Fruit fly (Drosophila melanogaster) whole organism, embryonic: Measurements from ENCODE around the gene Cdc7.
A peak's percentile ranks its signal among the peaks of the same experiment; 100 is the strongest.

Source experiments
- Abd-B ChIP-seq: fragments of 200-800 bp; sonication (Bioruptor generic); optimal IDR thresholded peaks from 2 replicates; lab custom pipeline; 2018; ENCODE audit warnings: missing biosample characterization, mild to moderate bottlenecking, missing genetic modification characterization, moderate library complexity
- Atf6 ChIP-seq: fragments of 200-800 bp; sonication (Bioruptor generic); IDR thresholded peaks from 2 replicates; pipeline ENCODE4 v1.3.6; 2022; ENCODE audit warnings: missing biosample characterization, missing genetic modification characterization
- CG10209 ChIP-seq: fragments of 200-800 bp; sonication (Bioruptor generic); optimal IDR thresholded peaks from 3 replicates; lab custom pipeline; 2017; ENCODE audit warnings: missing biosample characterization, mild to moderate bottlenecking, missing genetic modification characterization, missing genetic modification reagents
- CG10267 ChIP-seq: fragments of 200-800 bp; sonication (Bioruptor generic); optimal IDR thresholded peaks from 2 replicates; lab custom pipeline; 2018; ENCODE audit warnings: missing biosample characterization, mild to moderate bottlenecking, missing genetic modification characterization, moderate library complexity
- CG10366 ChIP-seq: fragments of 200-800 bp; sonication (Bioruptor generic); IDR thresholded peaks from 2 replicates; pipeline ENCODE4 v1.3.6; 2022; ENCODE audit warnings: missing biosample characterization, missing genetic modification characterization
- CG10543 ChIP-seq: fragments of 200-800 bp; sonication (Bioruptor generic); optimal IDR thresholded peaks from 3 replicates; lab custom pipeline; 2017; ENCODE audit warnings: missing biosample characterization, mild to moderate bottlenecking, missing genetic modification characterization, moderate library complexity
- CG12299 ChIP-seq: fragments of 200-800 bp; sonication (Bioruptor generic); optimal IDR thresholded peaks from 2 replicates; lab custom pipeline; 2018; ENCODE audit warnings: missing biosample characterization, mild to moderate bottlenecking, missing genetic modification characterization
- CG12391 ChIP-seq: fragments of 200-800 bp; sonication (Bioruptor generic); optimal IDR thresholded peaks from 3 replicates; lab custom pipeline; 2018; ENCODE audit warnings: missing biosample characterization, mild to moderate bottlenecking, missing genetic modification characterization, moderate library complexity
- CG13287 ChIP-seq: fragments of 200-800 bp; sonication (Bioruptor generic); IDR thresholded peaks from 2 replicates; pipeline ENCODE4 v1.3.6; 2022; ENCODE audit warnings: missing biosample characterization, missing genetic modification characterization; ENCODE audit not compliant: partially characterized antibody
- CG13296 ChIP-seq: fragments of 200-800 bp; sonication (Bioruptor generic); optimal IDR thresholded peaks from 3 replicates; lab custom pipeline; 2018; ENCODE audit warnings: missing biosample characterization, mild to moderate bottlenecking, missing genetic modification characterization
- CG14860 ChIP-seq: fragments of 200-800 bp; sonication (Bioruptor generic); IDR thresholded peaks from 3 replicates; pipeline ENCODE4 v1.3.6; 2022; ENCODE audit warnings: missing biosample characterization, missing genetic modification characterization; ENCODE audit not compliant: partially characterized antibody
- CG15073 ChIP-seq: fragments of 200-800 bp; sonication (Bioruptor generic); optimal IDR thresholded peaks from 2 replicates; lab custom pipeline; 2016; ENCODE audit warnings: missing biosample characterization, missing genetic modification characterization
- CG18619 ChIP-seq: fragments of 200-800 bp; sonication (Bioruptor generic); optimal IDR thresholded peaks from 3 replicates; lab custom pipeline; 2017; ENCODE audit warnings: missing biosample characterization, mild to moderate bottlenecking, missing genetic modification characterization
- CG2712 ChIP-seq: fragments of 200-800 bp; optimal IDR thresholded peaks from 3 replicates; lab custom pipeline; 2019; ENCODE audit warnings: missing biosample characterization, mild to moderate bottlenecking, missing genetic modification characterization, moderate library complexity
- CG3065 ChIP-seq: fragments of 200-800 bp; sonication (Bioruptor generic); optimal IDR thresholded peaks from 2 replicates; lab custom pipeline; 2016; ENCODE audit warnings: missing biosample characterization, missing genetic modification characterization
- CG33557 ChIP-seq: fragments of 200-800 bp; sonication (Bioruptor generic); optimal IDR thresholded peaks from 2 replicates; lab custom pipeline; 2019; ENCODE audit warnings: missing biosample characterization, mild to moderate bottlenecking, missing genetic modification characterization, moderate library complexity
- CG5180 ChIP-seq: fragments of 200-800 bp; sonication (Bioruptor generic); optimal IDR thresholded peaks from 3 replicates; lab custom pipeline; 2017; ENCODE audit warnings: missing biosample characterization, missing genetic modification characterization, mild to moderate bottlenecking, moderate library complexity, missing genetic modification reagents
- CG6854 ChIP-seq: fragments of 200-800 bp; sonication (Bioruptor generic); optimal IDR thresholded peaks from 3 replicates; lab custom pipeline; 2017; ENCODE audit warnings: missing biosample characterization, mild to moderate bottlenecking, missing genetic modification characterization
- CG8924 ChIP-seq: fragments of 200-800 bp; optimal IDR thresholded peaks from 3 replicates; lab custom pipeline; 2019; ENCODE audit warnings: missing biosample characterization, mild to moderate bottlenecking, missing genetic modification characterization, moderate library complexity
- CG9609 ChIP-seq: fragments of 200-800 bp; sonication (Bioruptor generic); optimal IDR thresholded peaks from 3 replicates; lab custom pipeline; 2016; ENCODE audit warnings: missing biosample characterization, missing genetic modification characterization
- CG9727 ChIP-seq: fragments of 200-800 bp; sonication (Bioruptor generic); optimal IDR thresholded peaks from 3 replicates; lab custom pipeline; 2017; ENCODE audit warnings: missing biosample characterization, mild to moderate bottlenecking, missing genetic modification characterization
- Dad ChIP-seq: fragments of 200-800 bp; sonication (Bioruptor generic); optimal IDR thresholded peaks from 3 replicates; lab custom pipeline; 2016; ENCODE audit warnings: missing biosample characterization, missing genetic modification characterization
- Eip74EF ChIP-seq, 2 experiments: fragments of 200-800 bp in 1 of 2; fragments of >200 bp in 1 of 2; sonication (Bioruptor generic) in 1 of 2; optimal IDR thresholded peaks; 2 replicates each; lab custom pipeline; 2017 to 2019; ENCODE audit warnings: missing biosample characterization in 2 of 2, missing genetic modification characterization in 2 of 2, mild to moderate bottlenecking in 1 of 2, moderate library complexity in 1 of 2
- Fer1 ChIP-seq: fragments of 200-800 bp; sonication (Bioruptor generic); optimal IDR thresholded peaks from 2 replicates; lab custom pipeline; 2017; ENCODE audit warnings: missing biosample characterization, mild to moderate bottlenecking, missing genetic modification characterization
- Gug ChIP-seq: fragments of 200-800 bp; sonication (Bioruptor generic); IDR thresholded peaks from 4 replicates; pipeline ENCODE4 v1.3.6; 2022; ENCODE audit warnings: missing biosample characterization, missing genetic modification characterization
- HLH3B ChIP-seq: fragments of 200-800 bp; sonication (Bioruptor generic); IDR thresholded peaks from 2 replicates; pipeline ENCODE4 v1.3.6; 2022; ENCODE audit warnings: missing biosample characterization, missing genetic modification characterization
- MTF-1 ChIP-seq: fragments of 200-800 bp; sonication (Bioruptor generic); optimal IDR thresholded peaks from 2 replicates; lab custom pipeline; 2018; ENCODE audit warnings: missing biosample characterization, mild to moderate bottlenecking, missing genetic modification characterization, borderline replicate concordance
- NK7.1 ChIP-seq: fragments of 200-800 bp; sonication (Bioruptor generic); optimal IDR thresholded peaks from 3 replicates; lab custom pipeline; 2016; ENCODE audit warnings: missing biosample characterization, missing genetic modification characterization
- Spps ChIP-seq: fragments of 200-800 bp; sonication (Bioruptor generic); optimal IDR thresholded peaks from 2 replicates; lab custom pipeline; 2018; ENCODE audit warnings: missing biosample characterization, mild to moderate bottlenecking, missing genetic modification characterization
- Xbp1 ChIP-seq: fragments of 200-800 bp; sonication (Bioruptor generic); optimal IDR thresholded peaks from 3 replicates; lab custom pipeline; 2016; ENCODE audit warnings: missing biosample characterization, mild to moderate bottlenecking, missing genetic modification characterization
- amos ChIP-seq: fragments of 200-800 bp; sonication (Bioruptor generic); IDR thresholded peaks from 2 replicates; pipeline ENCODE4 v1.3.6; 2022; ENCODE audit warnings: missing biosample characterization, missing genetic modification characterization; ENCODE audit not compliant: partially characterized antibody
- ara ChIP-seq: fragments of 200-800 bp; sonication (Bioruptor generic); IDR thresholded peaks from 2 replicates; pipeline ENCODE4 v1.3.6; 2022; ENCODE audit warnings: missing biosample characterization, missing genetic modification characterization
- bcd ChIP-seq: fragments of 200-800 bp; sonication (Bioruptor generic); optimal IDR thresholded peaks from 2 replicates; lab custom pipeline; 2017; ENCODE audit warnings: missing biosample characterization, mild to moderate bottlenecking, missing genetic modification characterization
- cato ChIP-seq: fragments of 200-800 bp; sonication (Bioruptor generic); optimal IDR thresholded peaks from 2 replicates; lab custom pipeline; 2016; ENCODE audit warnings: missing biosample characterization, missing genetic modification characterization, borderline replicate concordance
- caup ChIP-seq: fragments of 200-800 bp; sonication (Bioruptor generic); optimal IDR thresholded peaks from 3 replicates; lab custom pipeline; 2017; ENCODE audit warnings: missing biosample characterization, mild to moderate bottlenecking, missing genetic modification characterization, moderate library complexity; ENCODE audit not compliant: severe bottlenecking
- dysf ChIP-seq: fragments of 200-800 bp; sonication (Bioruptor generic); IDR thresholded peaks from 3 replicates; pipeline ENCODE4 v1.3.6; 2022; ENCODE audit warnings: missing biosample characterization, missing genetic modification characterization
- gro ChIP-seq: fragments of 200-800 bp; sonication (Bioruptor generic); optimal IDR thresholded peaks from 2 replicates; lab custom pipeline; 2016; ENCODE audit warnings: missing biosample characterization, missing genetic modification characterization
- gsb-n ChIP-seq: fragments of 200-800 bp; sonication (Bioruptor generic); optimal IDR thresholded peaks from 3 replicates; lab custom pipeline; 2018; ENCODE audit warnings: missing biosample characterization, mild to moderate bottlenecking, missing genetic modification characterization
- hbn ChIP-seq: fragments of 200-800 bp; sonication (Bioruptor generic); IDR thresholded peaks from 2 replicates; pipeline ENCODE4 v1.3.6; 2022; ENCODE audit warnings: missing biosample characterization, missing genetic modification characterization; ENCODE audit not compliant: partially characterized antibody
- hkb ChIP-seq, 2 experiments: fragments of 200-800 bp in 1 of 2; fragments of >200 bp in 1 of 2; sonication (Bioruptor generic) in 1 of 2; IDR thresholded peaks in 1 of 2; optimal IDR thresholded peaks in 1 of 2; 2 replicates each; pipeline versions ENCODE4 v1.3.6 to Lab custom; 2017 to 2022; ENCODE audit warnings: missing biosample characterization in 1 of 2, missing genetic modification characterization in 1 of 2
- kah ChIP-seq: fragments of 200-800 bp; sonication (Bioruptor generic); optimal IDR thresholded peaks from 2 replicates; lab custom pipeline; 2018; ENCODE audit warnings: missing biosample characterization, mild to moderate bottlenecking, missing genetic modification characterization
- mld ChIP-seq: fragments of 200-800 bp; sonication (Bioruptor generic); IDR thresholded peaks from 3 replicates; pipeline ENCODE4 v1.3.6; 2022; ENCODE audit warnings: missing biosample characterization, missing genetic modification characterization; ENCODE audit not compliant: partially characterized antibody
- nom ChIP-seq: fragments of 200-800 bp; sonication (Bioruptor generic); optimal IDR thresholded peaks from 2 replicates; lab custom pipeline; 2017; ENCODE audit warnings: missing biosample characterization, missing genetic modification characterization, mild to moderate bottlenecking, moderate library complexity, missing genetic modification reagents
- phol ChIP-seq: fragments of 200-800 bp; sonication (Bioruptor generic); optimal IDR thresholded peaks from 3 replicates; lab custom pipeline; 2018; ENCODE audit warnings: missing biosample characterization, mild to moderate bottlenecking, missing genetic modification characterization, moderate library complexity
- row ChIP-seq: fragments of 200-800 bp; sonication (Bioruptor generic); IDR thresholded peaks from 3 replicates; pipeline ENCODE4 v1.3.6; 2022; ENCODE audit warnings: missing biosample characterization, missing genetic modification characterization
- unc-4 ChIP-seq: fragments of 200-800 bp; sonication (Bioruptor generic); IDR thresholded peaks from 2 replicates; pipeline ENCODE4 v1.3.6; 2022; ENCODE audit warnings: missing biosample characterization, missing genetic modification characterization; ENCODE audit not compliant: partially characterized antibody
- vvl ChIP-seq: fragments of 200-800 bp; sonication (Bioruptor generic); IDR thresholded peaks from 2 replicates; pipeline ENCODE4 v1.3.6; 2022; ENCODE audit warnings: missing biosample characterization, missing genetic modification characterization

Gene Cdc7

DNA sequence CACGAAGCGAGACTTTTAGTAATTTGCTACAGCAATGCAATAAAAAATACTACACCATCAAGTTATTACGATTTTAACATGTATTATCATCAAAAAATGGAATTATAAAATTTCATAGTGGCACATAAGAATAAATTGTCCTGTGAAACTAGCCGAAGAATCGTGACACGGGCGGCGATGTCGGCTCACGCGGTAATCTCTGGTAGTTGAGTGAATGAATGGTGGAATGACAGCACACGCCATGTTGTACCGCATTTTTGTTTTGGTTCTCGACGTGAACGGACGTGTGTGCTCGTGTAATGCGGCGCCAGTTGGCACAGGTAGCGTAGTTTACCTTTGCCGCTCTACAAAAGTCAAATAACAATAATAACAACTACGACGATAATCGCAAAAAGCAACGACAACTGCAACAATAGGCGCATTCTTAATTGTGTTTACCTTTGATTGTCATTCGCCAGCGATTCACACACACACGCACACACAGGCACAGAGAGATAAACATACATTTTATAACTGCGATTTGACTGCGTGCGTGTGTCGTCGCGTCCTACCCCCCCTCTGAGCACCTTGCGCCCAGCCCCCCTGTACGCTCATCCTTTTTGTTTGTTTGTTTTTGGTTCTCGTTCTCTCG is 45.0 kb downstream of the Cdc7 start, which contains the start of gene CG14441 (continued):
- TF ChIP-seq CG8924 (peak; percentile 73), CG10209 (GFP tag; lab: Kevin White, UChicago) (peak; percentile 21), CG13296 (GFP tag; lab: Kevin White, UChicago) (peak; percentile 78), CG18619 (GFP tag; lab: Kevin White, UChicago) (peak; percentile 47), CG10267 (peak; percentile 42), caup (GFP tag; lab: Kevin White, UChicago) (peak; percentile 80), cato (GFP tag; lab: Kevin White, UChicago) (no peak), CG33557 (GFP tag; lab: Kevin White, UChicago) (peak; percentile 39), CG9727 (GFP tag; lab: Kevin White, UChicago) (peak; percentile 29), CG2712 (tag; lab: Kevin White, UChicago) (peak; percentile 51), CG14860 (GFP tag; lab: Robert Waterston, UW) (peak; percentile 97), hkb (optimal IDR thresholded peaks at IDR 0.05; lab: Kevin White, UChicago) (no peak), hkb (GFP tag; IDR thresholded peaks at IDR 0.05; lab: Robert Waterston, UW) (peak; percentile 53), CG12299 (tag; lab: Kevin White, UChicago) (peak; percentile 67), unc-4 (GFP tag; lab: Robert Waterston, UW) (peak; percentile 99), Fer1 (GFP tag; lab: Kevin White, UChicago) (peak; percentile 86), NK7.1 (GFP tag; lab: Kevin White, UChicago) (peak; percentile 17), bcd (GFP tag; lab: Kevin White, UChicago) (peak; percentile 30), CG10366 (GFP tag; lab: Robert Waterston, UW) (no peak), CG10543 (GFP tag; lab: Kevin White, UChicago) (peak; percentile 86), vvl (GFP tag; lab: Robert Waterston, UW) (0 out of 2 replicates have a peak, but pooled peaks have one; percentile 14), mld (GFP tag; lab: Robert Waterston, UW) (peak; percentile 96), Abd-B (GFP tag; lab: Kevin White, UChicago) (no peak), Atf6 (GFP tag; lab: Robert Waterston, UW) (peak; percentile 46; the same call in 1 of the 2 replicates), dysf (peak; percentile 36; the same call in 2 of the 3 replicates), Xbp1 (GFP tag; lab: Kevin White, UChicago) (peak; percentile 8), HLH3B (no peak), Dad (GFP tag; lab: Kevin White, UChicago) (peak; percentile 62), Spps (peak; percentile 22), nom (peak; percentile 73), row (peak; percentile 98), CG6854 (peak; percentile 68), ara (0 out of 2 replicates have a peak, but pooled peaks have one; percentile 34), kah (GFP tag; lab: Kevin White, UChicago) (peak; percentile 24), hbn (peak; percentile 99), CG12391 (tag; lab: Kevin White, UChicago) (peak; percentile 46), Eip74EF (GFP tag; optimal IDR thresholded peaks at IDR 0.05; lab: Kevin White, UChicago) (peak in 1 of 2 experiments; percentile 66), CG9609 (no peak), Gug (GFP tag; lab: Robert Waterston, UW) (0 out of 4 replicates have a peak, but pooled peaks have one; percentile 3), gro (GFP tag; lab: Kevin White, UChicago) (peak; percentile 71), amos (GFP tag; lab: Robert Waterston, UW) (peak; percentile 93), CG5180 (GFP tag; lab: Kevin White, UChicago) (peak; percentile 100), phol (tag; lab: Kevin White, UChicago) (peak; percentile 62), MTF-1 (peak; percentile 41), CG13287 (GFP tag; lab: Robert Waterston, UW) (peak; percentile 100), CG15073 (GFP tag; lab: Kevin White, UChicago) (no peak), gsb-n (peak; percentile 28), CG3065 (GFP tag; lab: Kevin White, UChicago) (no peak)
